Fruit fly (Drosophila melanogaster): ENCODE results near the gene Shaw.

DNA sequence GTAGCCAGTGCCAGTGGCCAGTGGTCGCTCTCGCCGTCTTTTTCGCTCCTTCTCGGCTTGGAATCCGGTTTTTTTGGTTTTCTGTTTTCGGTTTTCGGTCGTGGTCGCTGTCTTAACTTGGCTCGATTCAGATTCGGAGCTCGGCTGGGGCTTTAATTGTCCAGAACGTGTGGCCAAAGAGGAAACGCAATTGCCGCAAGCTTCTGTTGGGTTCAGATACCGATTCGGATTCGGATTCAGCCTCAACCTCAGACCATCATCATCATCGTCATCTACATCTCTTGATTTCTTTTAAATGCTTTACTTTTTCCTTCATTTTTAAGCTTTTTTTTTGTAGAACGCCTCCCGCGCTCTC, 55.6 kb downstream of the Shaw start:
- no peak for TF ChIP-seq woc (GFP tag; optimal IDR thresholded peaks at IDR 0.05)
- no peak for TF ChIP-seq usp (GFP tag; optimal IDR thresholded peaks at IDR 0.05)
- TF ChIP-seq pan (optimal IDR thresholded peaks at IDR 0.05): no peak
- TF ChIP-seq jim (GFP tag; optimal IDR thresholded peaks at IDR 0.05): no peak
- no peak for TF ChIP-seq tai (GFP tag; optimal IDR thresholded peaks at IDR 0.05)
- no peak for TF ChIP-seq Hr78 (GFP tag; optimal IDR thresholded peaks at IDR 0.05)
- TF ChIP-seq rgr (GFP tag; optimal IDR thresholded peaks at IDR 0.05): no peak
- no peak for TF ChIP-seq br (GFP tag; optimal IDR thresholded peaks at IDR 0.05)
- TF ChIP-seq h (GFP tag; optimal IDR thresholded peaks at IDR 0.05): no peak
- TF ChIP-seq CG32264 (GFP tag; optimal IDR thresholded peaks at IDR 0.05): no peak
- no peak for TF ChIP-seq Hnf4 (GFP tag; optimal IDR thresholded peaks at IDR 0.05)
- no peak for TF ChIP-seq Sp1 (GFP tag; optimal IDR thresholded peaks at IDR 0.05)

Data from whole organism, wandering third instar larva.